Worm (Caenorhabditis elegans): ENCODE measurements around the gene Y39A3CL.7.

Y39A3CL.7 gene

ce11 chrIII:1824264-1824922 is at the start of gene Y39A3CL.7, which contains the start of gene pvf-1:
TSS of gene Y39A3CL.7 (plus strand) at chrIII:1824919.
TSS of gene pvf-1 (minus strand) at chrIII:1824314.
- TF ChIP-seq sem-2 (GFP tag; optimal IDR thresholded peaks at IDR 0.05) (peak; percentile 57), nhr-12 (tag; optimal IDR thresholded peaks at IDR 0.05) (peak; percentile 58), tbx-8 (GFP tag; optimal IDR thresholded peaks at IDR 0.05) (peak; percentile 27), lin-13 (tag; optimal IDR thresholded peaks at IDR 0.05) (no peak), lsy-2 (tag; optimal IDR thresholded peaks at IDR 0.05) (no peak), nhr-76 (tag; optimal IDR thresholded peaks at IDR 0.05) (no peak), lin-32 (GFP tag; optimal IDR thresholded peaks at IDR 0.05) (peak; percentile 22), bed-3 (GFP tag; optimal IDR thresholded peaks at IDR 0.05) (peak; percentile 48), nhr-2 (tag; optimal IDR thresholded peaks at IDR 0.05) (peak; percentile 2), ztf-11 (tag; optimal IDR thresholded peaks at IDR 0.05) (peak; percentile 26), unc-120 (tag; optimal IDR thresholded peaks at IDR 0.05; ENCODE audit: poor library complexity, severe bottlenecking) (peak; percentile 36), zip-8 (tag; optimal IDR thresholded peaks at IDR 0.05) (no peak), mls-2 (tag; optimal IDR thresholded peaks at IDR 0.05) (peak; percentile 66), M03D4.4 (tag; optimal IDR thresholded peaks at IDR 0.05) (peak; percentile 77), pha-4 (tag; optimal IDR thresholded peaks at IDR 0.05) (no peak), nhr-237 (tag; optimal IDR thresholded peaks at IDR 0.05) (no peak), sptf-1 (tag; optimal IDR thresholded peaks at IDR 0.05) (peak; percentile 86), mep-1 (tag; optimal IDR thresholded peaks at IDR 0.05) (peak; percentile 23), blmp-1 (tag; optimal IDR thresholded peaks at IDR 0.05) (no peak), drap-1 (GFP tag; optimal IDR thresholded peaks at IDR 0.05) (peak; percentile 36), ham-2 (GFP tag; optimal IDR thresholded peaks at IDR 0.05) (no peak), mab-5 (tag; optimal IDR thresholded peaks at IDR 0.05) (no peak), ces-1 (GFP tag; optimal IDR thresholded peaks at IDR 0.05) (peak; percentile 15), ceh-39 (tag; optimal IDR thresholded peaks at IDR 0.05) (no peak), unc-62 (GFP tag; optimal IDR thresholded peaks at IDR 0.05) (no peak), nhr-28 (tag; optimal IDR thresholded peaks at IDR 0.05) (no peak), ceh-43 (GFP tag; optimal IDR thresholded peaks at IDR 0.05) (peak; percentile 60), snpc-4 (tag; optimal IDR thresholded peaks at IDR 0.05) (no peak), cnd-1 (tag; optimal IDR thresholded peaks at IDR 0.05) (peak; percentile 45), elt-1 (tag; optimal IDR thresholded peaks at IDR 0.05; ENCODE audit: borderline replicate concordance, insufficient read depth) (no peak), flh-1 (GFP tag; optimal IDR thresholded peaks at IDR 0.05) (peak; percentile 56), hlh-1 (tag; optimal IDR thresholded peaks at IDR 0.05) (peak; percentile 44), elt-3 (tag; optimal IDR thresholded peaks at IDR 0.05) (no peak), unc-39 (tag; optimal IDR thresholded peaks at IDR 0.05) (no peak), ceh-83 (GFP tag; optimal IDR thresholded peaks at IDR 0.05) (peak; percentile 81)

DNA sequence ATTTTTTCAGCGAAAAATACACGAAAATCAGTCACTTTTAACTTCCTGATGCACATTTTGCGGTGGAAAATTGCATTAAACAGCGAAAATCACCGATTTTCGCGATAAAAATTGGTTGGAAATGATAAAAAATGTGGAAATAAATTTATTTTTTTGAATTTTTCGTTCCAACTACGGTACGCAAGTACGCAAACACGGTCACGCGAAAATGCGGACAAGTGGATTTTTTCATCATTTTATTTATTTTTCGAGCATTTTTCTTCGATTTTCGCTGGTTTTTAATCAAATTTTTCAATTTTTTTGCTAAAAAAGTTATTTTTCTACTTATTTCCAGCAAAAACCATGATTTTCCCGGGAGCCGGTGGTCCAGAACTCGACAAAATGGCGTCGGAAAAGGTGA is 47.3 kb upstream of the Y39A3CL.7 start, which contains the start of gene Y39A3CL.3:
Gene Y39A3CL.3, plus strand, starts transcription at position 335 of the 400 bp plus-strand sequence.
- TF ChIP-seq M03D4.4 (tag; optimal IDR thresholded peaks at IDR 0.05) (no peak), mep-1 (tag; optimal IDR thresholded peaks at IDR 0.05) (no peak), ces-1 (GFP tag; optimal IDR thresholded peaks at IDR 0.05) (peak; percentile 25), lsy-2 (tag; optimal IDR thresholded peaks at IDR 0.05) (peak; percentile 94), tbx-8 (GFP tag; optimal IDR thresholded peaks at IDR 0.05) (no peak), ceh-83 (GFP tag; optimal IDR thresholded peaks at IDR 0.05) (no peak), cnd-1 (tag; optimal IDR thresholded peaks at IDR 0.05) (no peak), zip-8 (tag; optimal IDR thresholded peaks at IDR 0.05) (no peak), snpc-4 (tag; optimal IDR thresholded peaks at IDR 0.05) (no peak), nhr-12 (tag; optimal IDR thresholded peaks at IDR 0.05) (no peak), ceh-43 (GFP tag; optimal IDR thresholded peaks at IDR 0.05) (no peak), elt-1 (tag; optimal IDR thresholded peaks at IDR 0.05; ENCODE audit: borderline replicate concordance, insufficient read depth) (no peak), nhr-28 (tag; optimal IDR thresholded peaks at IDR 0.05) (no peak)

ce11 chrIII:1777969-1778368 is 46.8 kb upstream of the Y39A3CL.7 start, which contains the start of gene Y39A3CL.4:
TSS of gene Y39A3CL.4 (minus strand) at chrIII:1778069.
- no peak for TF ChIP-seq elt-1 (tag; optimal IDR thresholded peaks at IDR 0.05; ENCODE audit: borderline replicate concordance, insufficient read depth)
- TF ChIP-seq ztf-11 (tag; optimal IDR thresholded peaks at IDR 0.05) = no peak
- no peak for TF ChIP-seq ceh-83 (GFP tag; optimal IDR thresholded peaks at IDR 0.05)
- TF ChIP-seq snpc-4 (tag; optimal IDR thresholded peaks at IDR 0.05) = no peak
- TF ChIP-seq hlh-1 (tag; optimal IDR thresholded peaks at IDR 0.05) = no peak
- no peak for TF ChIP-seq nhr-76 (tag; optimal IDR thresholded peaks at IDR 0.05)
- TF ChIP-seq nhr-237 (tag; optimal IDR thresholded peaks at IDR 0.05) = no peak
- TF ChIP-seq unc-120 (tag; optimal IDR thresholded peaks at IDR 0.05; ENCODE audit: poor library complexity, severe bottlenecking) = no peak
- TF ChIP-seq lin-32 (GFP tag; optimal IDR thresholded peaks at IDR 0.05) = no peak
- TF ChIP-seq nhr-28 (tag; optimal IDR thresholded peaks at IDR 0.05) = no peak
- no peak for TF ChIP-seq drap-1 (GFP tag; optimal IDR thresholded peaks at IDR 0.05)
- TF ChIP-seq ceh-39 (tag; optimal IDR thresholded peaks at IDR 0.05) = no peak
- TF ChIP-seq cnd-1 (tag; optimal IDR thresholded peaks at IDR 0.05) = no peak
- no peak for TF ChIP-seq mab-5 (tag; optimal IDR thresholded peaks at IDR 0.05)
- TF ChIP-seq zip-8 (tag; optimal IDR thresholded peaks at IDR 0.05) = no peak
- no peak for TF ChIP-seq lin-13 (tag; optimal IDR thresholded peaks at IDR 0.05)
- no peak for TF ChIP-seq nhr-2 (tag; optimal IDR thresholded peaks at IDR 0.05)
- no peak for TF ChIP-seq sptf-1 (tag; optimal IDR thresholded peaks at IDR 0.05)
- TF ChIP-seq ceh-43 (GFP tag; optimal IDR thresholded peaks at IDR 0.05) = no peak

Measured in whole organism, mixed stage, embryonic.